Worm (Caenorhabditis elegans): ENCODE measurements around the gene B0272.4.

- TF ChIP-seq flt-1 (GFP tag; IDR thresholded peaks at IDR 0.05) (no peak), ref-1 (GFP tag; conservative IDR thresholded peaks at IDR 0.05) (no peak), cog-1 (tag; optimal IDR thresholded peaks at IDR 0.05) (no peak)
Measured at ce11 chrX:9388686-9389085, 39.5 kb upstream of the B0272.4 start.

Data from whole organism, midembryonic.